Fruit fly (Drosophila melanogaster) whole organism, pupa: ENCODE results near the gene Ndc1.

Experiments
- CG10348 ChIP-seq: fragments of 200-800 bp; sonication (Bioruptor generic); IDR thresholded peaks from 2 replicates; pipeline ENCODE4 v1.3.6; 2022; ENCODE audit warnings: missing biosample characterization, missing genetic modification characterization
- CG12605 ChIP-seq: fragments of 200-800 bp; sonication (Bioruptor generic); IDR thresholded peaks from 2 replicates; pipeline ENCODE4 v1.3.6; 2022; ENCODE audit warnings: missing biosample characterization, missing genetic modification characterization
- CG13204 ChIP-seq: fragments of 200-800 bp; sonication (Bioruptor generic); optimal IDR thresholded peaks from 2 replicates; lab custom pipeline; 2018; ENCODE audit warnings: missing biosample characterization, mild to moderate bottlenecking, missing genetic modification characterization, moderate library complexity
- CG14655 ChIP-seq: fragments of 200-800 bp; sonication (Bioruptor generic); optimal IDR thresholded peaks from 3 replicates; lab custom pipeline; 2017; ENCODE audit warnings: mild to moderate bottlenecking, missing biosample characterization, missing genetic modification reagents, missing genetic modification characterization
- CG15710 ChIP-seq: fragments of 200-800 bp; sonication (Bioruptor generic); optimal IDR thresholded peaks from 2 replicates; lab custom pipeline; 2018; ENCODE audit warnings: missing biosample characterization, mild to moderate bottlenecking, missing genetic modification characterization, moderate library complexity
- CG17806 ChIP-seq: fragments of 200-800 bp; sonication (Bioruptor generic); optimal IDR thresholded peaks from 2 replicates; lab custom pipeline; 2018; ENCODE audit warnings: missing biosample characterization, mild to moderate bottlenecking, missing genetic modification characterization, moderate library complexity
- CG32121 ChIP-seq: fragments of 200-800 bp; sonication (Bioruptor generic); IDR thresholded peaks from 2 replicates; pipeline ENCODE4 v1.3.6; 2022; ENCODE audit warnings: missing biosample characterization, missing genetic modification characterization
- CG34367 ChIP-seq: fragments of 200-800 bp; sonication (Bioruptor generic); optimal IDR thresholded peaks from 2 replicates; lab custom pipeline; 2018; ENCODE audit warnings: missing biosample characterization, mild to moderate bottlenecking, missing genetic modification characterization
- CG4496 ChIP-seq: fragments of 200-800 bp; sonication (Bioruptor generic); IDR thresholded peaks from 3 replicates; pipeline ENCODE4 v1.3.6; 2022; ENCODE audit warnings: missing biosample characterization, missing genetic modification characterization
- CG8159 ChIP-seq: fragments of 200-800 bp; sonication (Bioruptor generic); optimal IDR thresholded peaks from 3 replicates; lab custom pipeline; 2018; ENCODE audit warnings: missing biosample characterization, mild to moderate bottlenecking, missing genetic modification characterization, moderate library complexity
- CG8301 ChIP-seq: fragments of 200-800 bp; sonication (Bioruptor generic); optimal IDR thresholded peaks from 2 replicates; lab custom pipeline; 2018; ENCODE audit warnings: missing biosample characterization, mild to moderate bottlenecking, missing genetic modification characterization
- CG9948 ChIP-seq: fragments of 200-800 bp; sonication (Bioruptor generic); optimal IDR thresholded peaks from 2 replicates; lab custom pipeline; 2018; ENCODE audit warnings: missing biosample characterization, mild to moderate bottlenecking, missing genetic modification characterization, moderate library complexity
- D1 ChIP-seq: fragments of 200-800 bp; sonication (Bioruptor generic); optimal IDR thresholded peaks from 2 replicates; lab custom pipeline; 2018; ENCODE audit warnings: missing biosample characterization, mild to moderate bottlenecking, missing genetic modification characterization, moderate library complexity
- EcR ChIP-seq: fragments of 200-800 bp; sonication (Bioruptor generic); optimal IDR thresholded peaks from 3 replicates; lab custom pipeline; 2019; ENCODE audit warnings: missing biosample characterization, missing genetic modification characterization, mild to moderate bottlenecking, moderate library complexity, missing genetic modification reagents
- Ets98B ChIP-seq: fragments of 200-800 bp; sonication (Bioruptor generic); IDR thresholded peaks from 2 replicates; pipeline ENCODE4 v1.3.6; 2022; ENCODE audit warnings: missing biosample characterization, missing genetic modification characterization
- Pif1A ChIP-seq: fragments of 200-800 bp; sonication (Bioruptor generic); optimal IDR thresholded peaks from 3 replicates; lab custom pipeline; 2016; ENCODE audit warnings: missing biosample characterization, missing genetic modification characterization
- Pif1B ChIP-seq: fragments of 200-800 bp; sonication (Bioruptor generic); optimal IDR thresholded peaks from 3 replicates; lab custom pipeline; 2016; ENCODE audit warnings: missing biosample characterization, missing genetic modification characterization
- Snoo ChIP-seq: fragments of 200-800 bp; sonication (Bioruptor generic); optimal IDR thresholded peaks from 3 replicates; lab custom pipeline; 2017; ENCODE audit warnings: missing biosample characterization, mild to moderate bottlenecking, missing genetic modification characterization, inconsistent platforms
- fd96Ca ChIP-seq: fragments of 200-800 bp; sonication (Bioruptor generic); IDR thresholded peaks from 3 replicates; pipeline ENCODE4 v1.3.6; 2022; ENCODE audit warnings: missing biosample characterization, missing genetic modification characterization
- gl ChIP-seq: fragments of 200-800 bp; sonication (Bioruptor generic); optimal IDR thresholded peaks from 2 replicates; lab custom pipeline; 2018; ENCODE audit warnings: missing biosample characterization, mild to moderate bottlenecking, missing genetic modification characterization
- rn ChIP-seq: fragments of 200-800 bp; sonication (Bioruptor generic); IDR thresholded peaks from 2 replicates; pipeline ENCODE4 v1.3.6; 2022; ENCODE audit warnings: missing biosample characterization, missing genetic modification characterization

Ndc1 gene

DNA sequence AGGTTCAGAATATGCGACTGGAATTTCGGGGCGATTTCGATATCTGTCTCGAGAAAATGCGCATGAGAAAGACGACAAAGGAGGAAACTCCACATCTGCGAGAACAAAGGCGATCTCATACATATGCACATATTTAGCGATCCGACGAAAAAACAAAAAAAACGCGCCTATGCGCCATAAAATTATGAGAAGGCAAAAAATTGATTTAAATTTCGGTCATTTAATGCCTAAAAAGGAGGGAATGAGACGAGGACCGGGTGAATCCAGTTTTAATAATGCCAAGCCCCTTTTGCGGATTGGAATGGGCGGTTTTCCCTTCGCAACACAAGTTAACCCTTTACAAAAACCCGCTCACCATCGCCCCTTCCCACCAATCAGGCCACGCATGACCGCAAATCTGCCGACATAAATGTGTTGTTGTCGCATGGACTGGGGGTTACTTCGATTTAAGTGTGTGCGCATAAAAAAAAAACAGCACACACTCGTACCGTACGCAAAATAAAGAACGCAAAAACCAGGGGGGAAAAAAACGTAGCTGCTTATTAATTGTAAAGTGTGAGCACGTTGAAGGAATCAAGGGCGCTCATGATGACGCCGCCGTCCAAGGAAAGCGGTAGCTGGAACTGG lies 9.7 kb upstream of the Ndc1 start:
- no peak for TF ChIP-seq CG13204 (GFP tag; lab: Kevin White, UChicago)
- no peak for TF ChIP-seq D1
- TF ChIP-seq CG4496: no peak
- TF ChIP-seq CG10348 (GFP tag; lab: Robert Waterston, UW): no peak
- TF ChIP-seq fd96Ca (GFP tag; lab: Robert Waterston, UW): no peak
- no peak for TF ChIP-seq CG8301 (tag; lab: Kevin White, UChicago)
- TF ChIP-seq Pif1B (GFP tag; lab: Kevin White, UChicago): no peak
- TF ChIP-seq EcR (GFP tag; lab: Kevin White, UChicago): no peak
- TF ChIP-seq CG12605 (GFP tag; lab: Robert Waterston, UW): no peak
- TF ChIP-seq gl (tag; lab: Kevin White, UChicago): no peak
- TF ChIP-seq CG17806 (tag; lab: Kevin White, UChicago): no peak
- no peak for TF ChIP-seq CG32121 (GFP tag; lab: Robert Waterston, UW)
- TF ChIP-seq Snoo (tag; lab: Kevin White, UChicago): no peak
- TF ChIP-seq CG9948: no peak
- TF ChIP-seq CG8159 (tag; lab: Kevin White, UChicago): no peak
- no peak for TF ChIP-seq Ets98B (GFP tag; lab: Robert Waterston, UW)
- TF ChIP-seq Pif1A (GFP tag; lab: Kevin White, UChicago): no peak
- TF ChIP-seq CG15710 (tag; lab: Kevin White, UChicago): no peak
- no peak for TF ChIP-seq CG34367

- TF ChIP-seq CG32121 (GFP tag; lab: Robert Waterston, UW): no peak
- peak; percentile 96 for TF ChIP-seq CG17806 (tag; lab: Kevin White, UChicago)
- peak; percentile 93 for TF ChIP-seq D1
- peak; percentile 95 for TF ChIP-seq Pif1A (GFP tag; lab: Kevin White, UChicago)
- peak; percentile 94 for TF ChIP-seq CG9948
- TF ChIP-seq CG8301 (tag; lab: Kevin White, UChicago): peak; percentile 66
- TF ChIP-seq fd96Ca (GFP tag; lab: Robert Waterston, UW): peak; percentile 34; the same call in 1 of the 3 replicates
- TF ChIP-seq CG10348 (GFP tag; lab: Robert Waterston, UW): no peak
- peak; percentile 88 for TF ChIP-seq EcR (GFP tag; lab: Kevin White, UChicago)
- peak; percentile 98 for TF ChIP-seq CG15710 (tag; lab: Kevin White, UChicago)
- TF ChIP-seq CG12605 (GFP tag; lab: Robert Waterston, UW): peak; percentile 73
- TF ChIP-seq CG34367: peak; percentile 96
- peak; percentile 95 for TF ChIP-seq Pif1B (GFP tag; lab: Kevin White, UChicago)
- peak; percentile 94 for TF ChIP-seq CG13204 (GFP tag; lab: Kevin White, UChicago)
- peak; percentile 78 for TF ChIP-seq CG14655 (GFP tag; lab: Kevin White, UChicago)
- peak; percentile 45; the same call in 1 of the 2 replicates for TF ChIP-seq Ets98B (GFP tag; lab: Robert Waterston, UW)
- TF ChIP-seq Snoo (tag; lab: Kevin White, UChicago): peak; percentile 95
- peak; percentile 91 for TF ChIP-seq gl (tag; lab: Kevin White, UChicago)
- peak; percentile 86 for TF ChIP-seq CG4496
- TF ChIP-seq CG8159 (tag; lab: Kevin White, UChicago): peak; percentile 97
- peak; percentile 49 for TF ChIP-seq rn (GFP tag; lab: Robert Waterston, UW)
These were observed 9.2 kb upstream of the Ndc1 start for dm6 chr3R:23915042-23915428.

DNA sequence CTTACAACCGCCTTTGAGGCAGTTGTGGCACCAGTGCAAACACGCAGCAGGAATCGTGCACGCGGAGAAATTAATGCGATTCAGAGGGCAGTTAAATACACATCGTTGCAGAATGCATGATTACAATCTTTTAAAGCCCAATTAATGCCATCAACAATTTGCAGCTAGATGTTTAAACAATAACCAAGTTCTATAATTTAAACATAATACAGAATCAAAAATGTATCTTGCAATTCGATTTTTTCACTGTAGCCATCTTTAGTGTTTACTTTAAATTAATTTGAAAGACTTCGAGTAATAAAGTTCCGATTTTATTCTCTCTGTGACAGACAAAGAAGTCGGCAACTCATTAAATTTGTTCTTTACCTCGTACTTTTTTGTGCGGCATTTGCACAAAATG lies 8.2 kb upstream of the Ndc1 start:
- TF ChIP-seq CG12605 (GFP tag; lab: Robert Waterston, UW) (no peak; the same call in 1 of the 2 replicates), CG34367 (peak; percentile 90), CG32121 (GFP tag; lab: Robert Waterston, UW) (no peak), CG15710 (tag; lab: Kevin White, UChicago) (peak; percentile 91), gl (tag; lab: Kevin White, UChicago) (peak; percentile 78), CG8159 (tag; lab: Kevin White, UChicago) (peak; percentile 94), Snoo (tag; lab: Kevin White, UChicago) (peak; percentile 82), CG14655 (GFP tag; lab: Kevin White, UChicago) (peak; percentile 83), CG9948 (peak; percentile 92), CG13204 (GFP tag; lab: Kevin White, UChicago) (peak; percentile 62), D1 (peak; percentile 82), fd96Ca (GFP tag; lab: Robert Waterston, UW) (peak; percentile 70), rn (GFP tag; lab: Robert Waterston, UW) (0 out of 2 replicates have a peak, but pooled peaks have one; percentile 27), EcR (GFP tag; lab: Kevin White, UChicago) (no peak), CG10348 (GFP tag; lab: Robert Waterston, UW) (no peak), CG8301 (tag; lab: Kevin White, UChicago) (peak; percentile 78), Pif1A (GFP tag; lab: Kevin White, UChicago) (peak; percentile 88), CG4496 (peak; percentile 61; the same call in 2 of the 3 replicates), Pif1B (GFP tag; lab: Kevin White, UChicago) (peak; percentile 75), Ets98B (GFP tag; lab: Robert Waterston, UW) (peak; percentile 38; the same call in 1 of the 2 replicates), CG17806 (tag; lab: Kevin White, UChicago) (peak; percentile 93)

DNA sequence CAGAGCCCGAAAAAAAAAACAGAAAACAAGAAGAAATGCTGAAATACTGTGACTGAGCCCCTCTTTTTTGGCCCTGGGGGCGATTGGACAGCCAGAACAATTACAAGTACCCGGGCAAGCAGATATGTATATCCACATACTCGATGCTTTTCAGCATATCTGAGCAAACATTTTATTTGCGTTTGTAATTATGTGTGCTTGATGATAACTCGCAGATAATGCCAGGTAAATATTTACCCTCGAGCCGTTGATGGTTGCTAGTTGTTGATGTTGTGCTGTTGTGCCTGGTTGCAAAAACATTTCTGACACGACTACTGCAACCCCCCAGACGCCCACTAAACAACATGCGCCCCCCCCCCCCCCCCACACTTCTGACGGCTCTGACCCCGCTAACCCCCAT lies 4.8 kb upstream of the Ndc1 start:
- TF ChIP-seq gl (tag; lab: Kevin White, UChicago) (peak; percentile 5), fd96Ca (GFP tag; lab: Robert Waterston, UW) (no peak)

dm6 chr3R:23920387-23920786 lies 3.8 kb upstream of the Ndc1 start:
- TF ChIP-seq CG10348 (GFP tag; lab: Robert Waterston, UW): no peak
- no peak for TF ChIP-seq Pif1B (GFP tag; lab: Kevin White, UChicago)
- TF ChIP-seq CG32121 (GFP tag; lab: Robert Waterston, UW): no peak
- TF ChIP-seq CG13204 (GFP tag; lab: Kevin White, UChicago): no peak
- TF ChIP-seq Snoo (tag; lab: Kevin White, UChicago): no peak
- TF ChIP-seq rn (GFP tag; lab: Robert Waterston, UW): no peak
- no peak for TF ChIP-seq Pif1A (GFP tag; lab: Kevin White, UChicago)
- TF ChIP-seq CG12605 (GFP tag; lab: Robert Waterston, UW): no peak
- no peak for TF ChIP-seq CG8301 (tag; lab: Kevin White, UChicago)
- no peak for TF ChIP-seq CG34367
- no peak for TF ChIP-seq EcR (GFP tag; lab: Kevin White, UChicago)
- TF ChIP-seq CG14655 (GFP tag; lab: Kevin White, UChicago): no peak
- no peak for TF ChIP-seq CG17806 (tag; lab: Kevin White, UChicago)
- TF ChIP-seq CG4496: no peak
- no peak for TF ChIP-seq D1
- no peak for TF ChIP-seq CG8159 (tag; lab: Kevin White, UChicago)
- no peak for TF ChIP-seq gl (tag; lab: Kevin White, UChicago)
- no peak for TF ChIP-seq CG9948
